Worm (Caenorhabditis elegans) whole organism, young adult: Measurements from ENCODE around the gene pcp-2.

Source experiments
- B0019.2 ChIP-seq: fragments of 200-800 bp; sonication (Bioruptor generic); conservative IDR thresholded peaks from 2 replicates; pipeline ENCODE4 v1.3.6; 2022; ENCODE audit warnings: missing genetic modification reagents, missing genetic modification characterization, missing compliant biosample characterization
- C06A6.2 ChIP-seq: fragments of 200-800 bp; sonication (Bioruptor generic); conservative IDR thresholded peaks from 2 replicates; pipeline ENCODE4 v1.3.6; 2022; ENCODE audit warnings: missing genetic modification characterization, missing compliant biosample characterization
- F23B12.7 ChIP-seq: sonication (generic microtip); optimal IDR thresholded peaks from 2 replicates; lab custom pipeline; 2017; ENCODE audit warnings: missing genetic modification characterization, mild to moderate bottlenecking, missing compliant biosample characterization, antibody characterized with exemption, moderate library complexity; ENCODE audit not compliant: insufficient read depth
- F49E8.2 ChIP-seq: sonication (generic microtip); optimal IDR thresholded peaks from 3 replicates; lab custom pipeline; 2017; ENCODE audit warnings: missing genetic modification characterization, mild to moderate bottlenecking, missing compliant biosample characterization, antibody characterized with exemption, moderate library complexity; ENCODE audit not compliant: insufficient read depth
- F52B5.7 ChIP-seq: sonication (generic microtip); optimal IDR thresholded peaks from 2 replicates; lab custom pipeline; 2016; ENCODE audit warnings: mild to moderate bottlenecking, missing genetic modification characterization, missing compliant biosample characterization
- F57A8.1 ChIP-seq: fragments of 200-800 bp; sonication (Bioruptor generic); optimal IDR thresholded peaks from 2 replicates; lab custom pipeline; 2018; ENCODE audit warnings: mild to moderate bottlenecking, missing genetic modification characterization, moderate library complexity, missing compliant biosample characterization
- F57C9.4 ChIP-seq: sonication (generic microtip); optimal IDR thresholded peaks from 2 replicates; lab custom pipeline; 2017; ENCODE audit warnings: mild to moderate bottlenecking, missing genetic modification characterization, missing compliant biosample characterization
- Y79H2A.3 ChIP-seq: fragments of 200-800 bp; sonication (Bioruptor generic); conservative IDR thresholded peaks from 2 replicates; pipeline ENCODE4 v1.3.6; 2022; ENCODE audit warnings: missing genetic modification reagents, missing genetic modification characterization, missing compliant biosample characterization
- ama-1 ChIP-seq, 3 experiments: fragments of 150-350 bp in 1 of 3; sonication (generic microtip) in 2 of 3; optimal IDR thresholded peaks; 2 replicates each; lab custom pipeline; 2014 to 2018; ENCODE audit warnings: missing biosample characterization in 2 of 3, missing genetic modification characterization in 2 of 3, missing genetic modification reagents in 2 of 3
- aptf-3 ChIP-seq: fragments of 200-800 bp; sonication (Bioruptor generic); IDR thresholded peaks from 2 replicates; pipeline ENCODE4 v1.3.6; 2022; ENCODE audit warnings: missing genetic modification characterization, missing compliant biosample characterization
- attf-3 ChIP-seq: fragments of 200-800 bp; sonication (Bioruptor generic); conservative IDR thresholded peaks from 2 replicates; pipeline ENCODE4 v1.3.6; 2022; ENCODE audit warnings: missing genetic modification reagents, missing genetic modification characterization, missing compliant biosample characterization
- ccch-3 ChIP-seq: fragments of 200-800 bp; sonication (Bioruptor generic); optimal IDR thresholded peaks from 2 replicates; lab custom pipeline; 2018; ENCODE audit warnings: mild to moderate bottlenecking, missing genetic modification characterization, missing compliant biosample characterization
- ceh-40 ChIP-seq: fragments of 200-800 bp; sonication (Bioruptor generic); IDR thresholded peaks from 2 replicates; pipeline ENCODE4 v1.3.6; 2022; ENCODE audit warnings: missing genetic modification characterization, missing compliant biosample characterization
- ceh-58 ChIP-seq: fragments of 200-800 bp; sonication (Bioruptor generic); IDR thresholded peaks from 2 replicates; pipeline ENCODE4 v1.3.6; 2022; ENCODE audit warnings: missing genetic modification characterization, missing compliant biosample characterization
- ceh-91 ChIP-seq: fragments of 200-800 bp; sonication (Bioruptor generic); IDR thresholded peaks from 2 replicates; pipeline ENCODE4 v1.3.6; 2022; ENCODE audit warnings: missing genetic modification reagents, missing genetic modification characterization, missing compliant biosample characterization
- efl-1 ChIP-seq: fragments of 150-350 bp; optimal IDR thresholded peaks from 2 replicates; lab custom pipeline; 2014; ENCODE audit warnings: missing biosample characterization, missing genetic modification reagents, missing genetic modification characterization
- hlh-12 ChIP-seq: sonication (generic microtip); optimal IDR thresholded peaks from 2 replicates; lab custom pipeline; 2016; ENCODE audit warnings: missing genetic modification characterization, missing compliant biosample characterization
- lag-1 ChIP-seq: fragments of 200-800 bp; sonication (Bioruptor generic); IDR thresholded peaks from 2 replicates; pipeline ENCODE4 v1.3.6; 2022; ENCODE audit warnings: missing genetic modification reagents, missing genetic modification characterization, missing compliant biosample characterization
- lin-35 ChIP-seq, 3 experiments: fragments of 150-350 bp in 2 of 3; sonication (generic microtip) in 1 of 3; optimal IDR thresholded peaks; 2 replicates each; lab custom pipeline; 2014 to 2018; ENCODE audit warnings: missing biosample characterization in 3 of 3, missing genetic modification characterization in 3 of 3, missing genetic modification reagents in 3 of 3
- lin-54 ChIP-seq: fragments of 200-800 bp; sonication (Bioruptor generic); optimal IDR thresholded peaks from 2 replicates; lab custom pipeline; 2018; ENCODE audit warnings: mild to moderate bottlenecking, missing genetic modification characterization, missing compliant biosample characterization
- lsy-27 ChIP-seq: sonication (generic microtip); optimal IDR thresholded peaks from 2 replicates; lab custom pipeline; 2017; ENCODE audit warnings: missing genetic modification characterization, mild to moderate bottlenecking, missing compliant biosample characterization, antibody characterized with exemption, missing genotype, borderline replicate concordance; ENCODE audit not compliant: insufficient read depth
- madf-10 ChIP-seq: sonication (generic microtip); optimal IDR thresholded peaks from 2 replicates; lab custom pipeline; 2016; ENCODE audit warnings: mild to moderate bottlenecking, missing genetic modification characterization, missing compliant biosample characterization
- madf-3 ChIP-seq: fragments of 200-800 bp; sonication (Bioruptor generic); IDR thresholded peaks from 2 replicates; pipeline ENCODE4 v1.3.6; 2022; ENCODE audit warnings: missing genetic modification reagents, missing genetic modification characterization, missing compliant biosample characterization
- mes-4 ChIP-seq: sonication (generic microtip); optimal IDR thresholded peaks from 2 replicates; lab custom pipeline; 2016; ENCODE audit warnings: missing genotype, missing genetic modification characterization, missing compliant biosample characterization
- nfyb-1 ChIP-seq: fragments of 200-800 bp; sonication (Bioruptor generic); IDR thresholded peaks from 2 replicates; pipeline ENCODE4 v1.3.6; 2022; ENCODE audit warnings: missing genetic modification reagents, missing genetic modification characterization, missing compliant biosample characterization
- nhr-120 ChIP-seq: fragments of 200-800 bp; sonication (Bioruptor generic); IDR thresholded peaks from 2 replicates; pipeline ENCODE4 v1.3.6; 2022; ENCODE audit warnings: missing genetic modification characterization, missing compliant biosample characterization
- nhr-179 ChIP-seq: sonication (generic microtip); optimal IDR thresholded peaks from 2 replicates; lab custom pipeline; 2016; ENCODE audit warnings: mild to moderate bottlenecking, missing genetic modification characterization, missing compliant biosample characterization
- nhr-80 ChIP-seq: sonication (generic microtip); optimal IDR thresholded peaks from 2 replicates; lab custom pipeline; 2016; ENCODE audit warnings: missing genetic modification characterization, missing compliant biosample characterization
- pbrm-1 ChIP-seq: fragments of 200-800 bp; sonication (Bioruptor generic); IDR thresholded peaks from 2 replicates; pipeline ENCODE4 v1.3.6; 2022; ENCODE audit warnings: missing genetic modification reagents, missing genetic modification characterization, missing compliant biosample characterization
- rpc-1 ChIP-seq, 2 experiments: fragments of 150-350 bp in 1 of 2; sonication (generic microtip) in 1 of 2; optimal IDR thresholded peaks; 2 replicates each; lab custom pipeline; 2014 to 2018; ENCODE audit warnings: missing biosample characterization in 1 of 2, missing genetic modification characterization in 1 of 2, missing genetic modification reagents in 1 of 2, missing genotype in 1 of 2
- snpc-3.4 ChIP-seq: sonication (generic microtip); optimal IDR thresholded peaks from 2 replicates; lab custom pipeline; 2017; ENCODE audit warnings: missing genetic modification characterization, mild to moderate bottlenecking, missing compliant biosample characterization, antibody characterized with exemption, moderate library complexity, missing genotype, missing genetic modification reagents
- sptf-2 ChIP-seq: fragments of 200-800 bp; sonication (Bioruptor generic); optimal IDR thresholded peaks from 2 replicates; lab custom pipeline; 2018; ENCODE audit warnings: mild to moderate bottlenecking, missing genetic modification characterization, missing compliant biosample characterization
- zim-3 ChIP-seq: sonication (generic microtip); optimal IDR thresholded peaks from 2 replicates; lab custom pipeline; 2017; ENCODE audit warnings: mild to moderate bottlenecking, missing genetic modification characterization, moderate library complexity, missing compliant biosample characterization
- ztf-18 ChIP-seq: sonication (generic microtip); optimal IDR thresholded peaks from 2 replicates; lab custom pipeline; 2016; ENCODE audit warnings: missing genotype, mild to moderate bottlenecking, missing genetic modification characterization, missing compliant biosample characterization
- ztf-26 ChIP-seq: sonication (generic microtip); optimal IDR thresholded peaks from 2 replicates; lab custom pipeline; 2017; ENCODE audit warnings: missing genetic modification characterization, missing compliant biosample characterization

The pcp-2 gene

ce11 chrIV:9191183-9191582 is 26.3 kb upstream of the pcp-2 start (continued):
- TF ChIP-seq rpc-1 (optimal IDR thresholded peaks at IDR 0.05; lab: Kevin White, UChicago) (peak; percentile 90), rpc-1 (tag; optimal IDR thresholded peaks at IDR 0.05; lab: Kevin White, UChicago) (peak; percentile 89), ceh-58 (GFP tag; lab: Robert Waterston, UW) (no peak), lag-1 (GFP tag; lab: Robert Waterston, UW) (no peak), nhr-179 (no peak), attf-3 (GFP tag; lab: Robert Waterston, UW) (0 out of 2 replicates have a peak, but pooled peaks have one; percentile 45), ama-1 (optimal IDR thresholded peaks at IDR 0.05; lab: Kevin White, UChicago) (no peak), ama-1 (GFP tag; optimal IDR thresholded peaks at IDR 0.05; lab: Kevin White, UChicago) (peak; percentile 26 to 62), sptf-2 (no peak), madf-10 (peak; percentile 72), C06A6.2 (0 out of 2 replicates have a peak, but pooled peaks have one; percentile 32), ceh-91 (no peak), F52B5.7 (tag; lab: Kevin White, UChicago) (no peak), ceh-40 (GFP tag; lab: Robert Waterston, UW) (no peak), zim-3 (tag; lab: Kevin White, UChicago) (peak; percentile 62), hlh-12 (peak; percentile 75), ztf-26 (tag; lab: Kevin White, UChicago) (peak; percentile 27), aptf-3 (GFP tag; lab: Robert Waterston, UW) (no peak)

ce11 chrIV:9184547-9184946 is 19.6 kb upstream of the pcp-2 start, which contains the start of gene C07C7.1:
Gene C07C7.1, plus strand, starts transcription at chrIV:9184847.
- TF ChIP-seq B0019.2 (no peak), madf-10 (no peak), snpc-3.4 (tag; lab: Kevin White, UChicago) (no peak)

ce11 chrIV:9169764-9170163 is 4.8 kb upstream of the pcp-2 start:
- TF ChIP-seq nfyb-1 (GFP tag; lab: Robert Waterston, UW) = no peak
- no peak for TF ChIP-seq mes-4 (tag; lab: Kevin White, UChicago)
- TF ChIP-seq efl-1 (GFP tag; lab: Kevin White, UChicago) = no peak
- TF ChIP-seq lin-54 (GFP tag; lab: Kevin White, UChicago) = no peak
- no peak for TF ChIP-seq F49E8.2
- no peak for TF ChIP-seq nhr-120
- TF ChIP-seq madf-3 = no peak
- no peak for TF ChIP-seq ccch-3 (GFP tag; lab: Kevin White, UChicago)
- no peak for TF ChIP-seq pbrm-1 (GFP tag; lab: Robert Waterston, UW)
- no peak for TF ChIP-seq ztf-18
- TF ChIP-seq F23B12.7 (tag; lab: Kevin White, UChicago) = no peak
- no peak for TF ChIP-seq lin-35 (GFP tag; optimal IDR thresholded peaks at IDR 0.05; lab: Kevin White, UChicago)
- no peak for TF ChIP-seq ceh-91
- no peak for TF ChIP-seq Y79H2A.3 (GFP tag; lab: Robert Waterston, UW)
- TF ChIP-seq ama-1 (optimal IDR thresholded peaks at IDR 0.05; lab: Kevin White, UChicago) = no peak
- no peak for TF ChIP-seq ama-1 (GFP tag; optimal IDR thresholded peaks at IDR 0.05; lab: Kevin White, UChicago)
- no peak for TF ChIP-seq nhr-80 (tag; lab: Kevin White, UChicago)
- TF ChIP-seq F57C9.4 (tag; lab: Kevin White, UChicago) = no peak
- no peak for TF ChIP-seq lsy-27 (tag; lab: Kevin White, UChicago)
- no peak for TF ChIP-seq F57A8.1 (GFP tag; lab: Kevin White, UChicago)
- TF ChIP-seq, all 124 proteins: peak for 0
